Worm (Caenorhabditis elegans): ENCODE results near the gene lec-4.

The lec-4 gene

ce11 chrIII:3773173-3773572 lies at the start of gene lec-4:
TSS of gene lec-4 (minus strand) at chrIII:3773326.
- TF ChIP-seq tra-4 (tag; optimal IDR thresholded peaks at IDR 0.05), result no peak
- no peak for TF ChIP-seq sea-1 (GFP tag; conservative IDR thresholded peaks at IDR 0.05)
- no peak for TF ChIP-seq ceh-13 (GFP tag; optimal IDR thresholded peaks at IDR 0.05)
- TF ChIP-seq ceh-36 (tag; optimal IDR thresholded peaks at IDR 0.05), result no peak
- no peak for TF ChIP-seq B0310.2 (tag; optimal IDR thresholded peaks at IDR 0.05)
- TF ChIP-seq ets-7 (tag; optimal IDR thresholded peaks at IDR 0.05), result no peak
- no peak for TF ChIP-seq scrt-1 (GFP tag; IDR thresholded peaks at IDR 0.05)
- no peak for TF ChIP-seq tbx-11 (GFP tag; IDR thresholded peaks at IDR 0.05)
- no peak for TF ChIP-seq tbx-37 (GFP tag; conservative IDR thresholded peaks at IDR 0.05)
- no peak for TF ChIP-seq F13C5.2 (tag; optimal IDR thresholded peaks at IDR 0.05)
- no peak for TF ChIP-seq hmg-4 (GFP tag; optimal IDR thresholded peaks at IDR 0.05)
- no peak for TF ChIP-seq hnd-1 (tag; optimal IDR thresholded peaks at IDR 0.05)

ce11 chrIII:3821969-3822453 lies 48.9 kb upstream of the lec-4 start, which contains the start of gene amx-1:
TSS of gene amx-1 (plus strand) at chrIII:3822403.
- TF ChIP-seq ceh-36 (tag; optimal IDR thresholded peaks at IDR 0.05), result no peak
- TF ChIP-seq scrt-1 (GFP tag; IDR thresholded peaks at IDR 0.05), result no peak
- TF ChIP-seq tbx-37 (GFP tag; conservative IDR thresholded peaks at IDR 0.05), result no peak
- TF ChIP-seq ama-1 (optimal IDR thresholded peaks at IDR 0.05), result no peak
- TF ChIP-seq hmg-4 (GFP tag; optimal IDR thresholded peaks at IDR 0.05), result no peak

ce11 chrIII:3820134-3820533 lies 47.0 kb upstream of the lec-4 start:
- TF ChIP-seq aly-1 (tag; optimal IDR thresholded peaks at IDR 0.05) (peak; percentile 36), F13C5.2 (tag; optimal IDR thresholded peaks at IDR 0.05) (peak; percentile 20), sea-1 (GFP tag; conservative IDR thresholded peaks at IDR 0.05) (no peak), scrt-1 (GFP tag; IDR thresholded peaks at IDR 0.05) (no peak), hmg-4 (GFP tag; optimal IDR thresholded peaks at IDR 0.05) (peak; percentile 74)

ce11 chrIII:3819579-3819978 lies 46.5 kb upstream of the lec-4 start, which contains the start of gene dpy-27:
TSS of gene dpy-27 (minus strand) at chrIII:3819679.
- TF ChIP-seq aly-1 (tag; optimal IDR thresholded peaks at IDR 0.05) (no peak), scrt-1 (GFP tag; IDR thresholded peaks at IDR 0.05) (no peak), hnd-1 (tag; optimal IDR thresholded peaks at IDR 0.05) (no peak), hmbx-1 (tag; optimal IDR thresholded peaks at IDR 0.05) (no peak), ceh-36 (tag; optimal IDR thresholded peaks at IDR 0.05) (no peak), tbx-37 (GFP tag; conservative IDR thresholded peaks at IDR 0.05) (no peak), pes-1 (GFP tag; IDR thresholded peaks at IDR 0.05) (no peak), ceh-13 (GFP tag; optimal IDR thresholded peaks at IDR 0.05) (no peak), ets-7 (tag; optimal IDR thresholded peaks at IDR 0.05) (no peak)

ce11 chrIII:3814421-3814820 lies 41.3 kb upstream of the lec-4 start:
- TF ChIP-seq tbx-37 (GFP tag; conservative IDR thresholded peaks at IDR 0.05) (no peak), tra-4 (tag; optimal IDR thresholded peaks at IDR 0.05) (no peak), pes-1 (GFP tag; IDR thresholded peaks at IDR 0.05) (no peak), hnd-1 (tag; optimal IDR thresholded peaks at IDR 0.05) (no peak), ets-7 (tag; optimal IDR thresholded peaks at IDR 0.05) (no peak), B0310.2 (tag; optimal IDR thresholded peaks at IDR 0.05) (no peak), hmg-4 (GFP tag; optimal IDR thresholded peaks at IDR 0.05) (no peak)

- TF ChIP-seq B0310.2 (tag; optimal IDR thresholded peaks at IDR 0.05) (peak; percentile 2), scrt-1 (GFP tag; IDR thresholded peaks at IDR 0.05) (no peak), flt-1 (GFP tag; IDR thresholded peaks at IDR 0.05) (no peak), pes-1 (GFP tag; IDR thresholded peaks at IDR 0.05) (no peak)
Observed at ce11 chrIII:3812369-3812993, 39.4 kb upstream of the lec-4 start.

DNA sequence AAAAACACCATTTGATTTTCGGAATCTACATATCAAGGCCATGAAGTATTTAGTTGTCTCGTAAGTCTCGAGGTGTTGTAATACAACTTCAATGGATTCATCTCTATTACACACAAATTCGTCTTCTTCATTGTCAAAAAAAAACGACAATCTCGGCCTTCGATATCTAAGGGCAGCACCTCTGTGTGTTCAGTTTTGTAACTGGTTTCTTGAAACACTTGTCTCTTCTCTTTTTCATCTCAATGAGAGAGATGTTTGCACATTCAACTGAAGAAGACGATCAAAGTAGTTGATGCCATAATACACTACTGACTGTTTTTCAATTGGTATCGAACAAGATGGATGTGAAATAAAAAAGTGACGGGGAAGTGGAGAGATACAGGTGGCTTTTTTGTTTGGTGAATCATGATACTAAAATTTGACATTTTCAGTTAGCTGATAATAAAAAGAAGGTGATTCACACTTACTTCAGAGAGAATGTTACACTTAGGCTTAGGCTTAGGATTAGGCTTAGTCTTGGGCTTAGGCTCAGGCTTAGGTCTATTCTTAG lies 38.3 kb upstream of the lec-4 start:
- no peak for TF ChIP-seq sea-1 (GFP tag; conservative IDR thresholded peaks at IDR 0.05)
- no peak for TF ChIP-seq B0310.2 (tag; optimal IDR thresholded peaks at IDR 0.05)
- TF ChIP-seq tbx-37 (GFP tag; conservative IDR thresholded peaks at IDR 0.05), result no peak
- peak; percentile 59 for TF ChIP-seq ceh-36 (tag; optimal IDR thresholded peaks at IDR 0.05)

DNA sequence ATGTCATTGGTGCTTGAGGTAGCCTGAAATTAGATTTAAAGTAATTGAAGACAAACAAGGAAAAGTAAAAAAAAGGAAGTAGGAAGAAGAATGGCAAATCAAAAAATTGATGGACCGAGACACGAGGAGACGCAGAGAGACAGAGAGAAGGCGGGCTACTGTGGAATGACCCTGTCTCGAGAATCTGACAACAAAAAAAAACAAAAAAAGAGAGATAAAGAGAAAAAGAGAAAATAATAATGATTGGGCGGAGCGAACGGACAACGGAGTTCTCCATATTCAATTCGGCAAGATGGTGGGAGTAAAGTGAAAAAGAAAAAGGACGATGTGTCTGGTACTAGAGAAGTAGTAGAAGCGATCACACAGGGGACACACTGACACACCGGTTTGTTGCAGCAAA lies 35.9 kb upstream of the lec-4 start, which contains the start of gene toh-1:
TSS of gene toh-1 (minus strand) at position 23 of the 400 bp plus-strand sequence.
- TF ChIP-seq hmg-4 (GFP tag; optimal IDR thresholded peaks at IDR 0.05), result no peak
- TF ChIP-seq ets-7 (tag; optimal IDR thresholded peaks at IDR 0.05), result no peak
- no peak for TF ChIP-seq hnd-1 (tag; optimal IDR thresholded peaks at IDR 0.05)
- TF ChIP-seq ceh-13 (GFP tag; optimal IDR thresholded peaks at IDR 0.05), result no peak
- TF ChIP-seq tra-4 (tag; optimal IDR thresholded peaks at IDR 0.05), result no peak

DNA sequence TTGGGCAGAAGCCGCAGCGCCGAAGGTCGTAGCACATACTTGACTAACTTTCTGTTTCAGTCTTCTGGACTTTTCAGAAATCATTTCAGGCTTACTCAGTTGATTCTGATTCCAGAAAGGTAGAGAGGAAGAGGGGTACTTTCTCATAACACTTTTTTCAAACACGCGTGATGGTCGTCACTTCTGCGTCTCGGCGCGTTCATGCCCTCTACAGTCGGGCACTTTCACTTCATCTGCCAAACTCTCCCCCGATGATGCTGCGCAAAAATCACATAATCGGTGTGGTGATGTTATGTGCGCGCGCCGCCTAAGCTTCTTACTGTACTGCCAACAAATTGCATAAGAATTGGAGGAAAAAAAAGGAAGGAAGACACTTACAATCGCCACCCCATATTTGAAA lies 34.5 kb upstream of the lec-4 start:
- no peak for TF ChIP-seq scrt-1 (GFP tag; IDR thresholded peaks at IDR 0.05)
- no peak for TF ChIP-seq pes-1 (GFP tag; IDR thresholded peaks at IDR 0.05)

All from whole organism, early embryonic.